Worm (Caenorhabditis elegans) whole organism, early embryonic: ENCODE measurements around the gene M01H9.3.

Source experiments
- F13C5.2 ChIP-seq: sonication (generic microtip); optimal IDR thresholded peaks from 2 replicates; lab custom pipeline; 2017; ENCODE audit warnings: mild to moderate bottlenecking, missing genetic modification characterization, inconsistent platforms, missing compliant biosample characterization
- aly-1 ChIP-seq: sonication (generic microtip); optimal IDR thresholded peaks from 2 replicates; lab custom pipeline; 2016; ENCODE audit warnings: missing genetic modification characterization, missing compliant biosample characterization
- ama-1 ChIP-seq: fragments of 150-350 bp; optimal IDR thresholded peaks from 2 replicates; lab custom pipeline; 2014
- ceh-13 ChIP-seq: fragments of 200-800 bp; sonication (Bioruptor generic); optimal IDR thresholded peaks from 2 replicates; lab custom pipeline; 2018; ENCODE audit warnings: mild to moderate bottlenecking, missing genetic modification characterization, missing compliant biosample characterization
- ceh-36 ChIP-seq: sonication (generic microtip); optimal IDR thresholded peaks from 2 replicates; lab custom pipeline; 2016; ENCODE audit warnings: missing genetic modification characterization, inconsistent platforms, missing compliant biosample characterization
- flt-1 ChIP-seq: fragments of 200-800 bp; sonication (Bioruptor generic); IDR thresholded peaks from 2 replicates; pipeline ENCODE4 v1.3.6; 2022; ENCODE audit warnings: missing genetic modification characterization, missing compliant biosample characterization
- hmg-4 ChIP-seq: fragments of 200-800 bp; sonication (Bioruptor generic); optimal IDR thresholded peaks from 2 replicates; lab custom pipeline; 2018; ENCODE audit warnings: mild to moderate bottlenecking, missing genetic modification characterization, missing compliant biosample characterization
- pes-1 ChIP-seq: fragments of 200-800 bp; sonication (Bioruptor generic); IDR thresholded peaks from 2 replicates; pipeline ENCODE4 v1.3.6; 2022; ENCODE audit warnings: missing genetic modification reagents, missing genetic modification characterization, missing compliant biosample characterization
- sea-1 ChIP-seq: fragments of 200-800 bp; sonication (Bioruptor generic); conservative IDR thresholded peaks from 2 replicates; pipeline ENCODE4 v1.3.6; 2022; ENCODE audit warnings: missing genetic modification characterization, missing compliant biosample characterization
- tbx-11 ChIP-seq: fragments of 200-800 bp; sonication (Bioruptor generic); IDR thresholded peaks from 2 replicates; pipeline ENCODE4 v1.3.6; 2022; ENCODE audit warnings: missing genetic modification characterization, missing compliant biosample characterization
- tbx-37 ChIP-seq: fragments of 200-800 bp; sonication (Bioruptor generic); conservative IDR thresholded peaks from 2 replicates; pipeline ENCODE4 v1.3.6; 2022; ENCODE audit warnings: missing genetic modification reagents, missing genetic modification characterization, missing compliant biosample characterization
- tra-4 ChIP-seq: sonication (generic microtip); optimal IDR thresholded peaks from 2 replicates; lab custom pipeline; 2017; ENCODE audit warnings: missing genetic modification characterization, missing compliant biosample characterization

- TF ChIP-seq ama-1 (no peak), F13C5.2 (tag; lab: Kevin White, UChicago) (no peak), tbx-11 (no peak), ceh-13 (GFP tag; lab: Kevin White, UChicago) (no peak), flt-1 (GFP tag; lab: Robert Waterston, UW) (no peak), pes-1 (GFP tag; lab: Robert Waterston, UW) (no peak), aly-1 (no peak), tra-4 (tag; lab: Kevin White, UChicago) (no peak), ceh-36 (tag; lab: Kevin White, UChicago) (no peak), hmg-4 (GFP tag; lab: Kevin White, UChicago) (no peak), sea-1 (GFP tag; lab: Robert Waterston, UW) (no peak), tbx-37 (GFP tag; lab: Robert Waterston, UW) (no peak)
Observed at ce11 chrIV:4449439-4449838, 27.4 kb downstream of the M01H9.3 start, which contains the start of gene R08C7.12.
